Worm (Caenorhabditis elegans): ENCODE measurements around the gene T25E12.16.

- TF ChIP-seq nhr-10 (tag; optimal IDR thresholded peaks at IDR 0.05) = no peak
- TF ChIP-seq unc-39 (tag; optimal IDR thresholded peaks at IDR 0.05) = no peak
- TF ChIP-seq skn-1 (tag; optimal IDR thresholded peaks at IDR 0.05) = no peak
- TF ChIP-seq elt-1 (tag; optimal IDR thresholded peaks at IDR 0.05) = no peak
- TF ChIP-seq fos-1 (tag; optimal IDR thresholded peaks at IDR 0.05) = no peak
- no peak for TF ChIP-seq nhr-11 (tag; optimal IDR thresholded peaks at IDR 0.05)
Observed at ce11 chrV:16716574-16716973, 17.0 kb downstream of the T25E12.16 start, which contains the start of gene srh-137.

Measured in whole organism, L2 larva.